Worm (Caenorhabditis elegans): ENCODE measurements around the gene rig-6.

ce11 chrII:4854761-4855160 is 42.9 kb upstream of the rig-6 start:
- TF ChIP-seq nhr-76 (tag; optimal IDR thresholded peaks at IDR 0.05): no peak
- TF ChIP-seq elt-3 (tag; optimal IDR thresholded peaks at IDR 0.05): no peak
- no peak for TF ChIP-seq ceh-39 (tag; optimal IDR thresholded peaks at IDR 0.05)
- no peak for TF ChIP-seq tbx-8 (GFP tag; optimal IDR thresholded peaks at IDR 0.05)
- TF ChIP-seq mep-1 (tag; optimal IDR thresholded peaks at IDR 0.05): no peak
- no peak for TF ChIP-seq nhr-28 (tag; optimal IDR thresholded peaks at IDR 0.05)
- no peak for TF ChIP-seq lin-13 (tag; optimal IDR thresholded peaks at IDR 0.05)
- TF ChIP-seq ceh-83 (GFP tag; optimal IDR thresholded peaks at IDR 0.05): no peak
- TF ChIP-seq snpc-4 (tag; optimal IDR thresholded peaks at IDR 0.05): no peak
- no peak for TF ChIP-seq ham-2 (GFP tag; optimal IDR thresholded peaks at IDR 0.05)
- TF ChIP-seq drap-1 (GFP tag; optimal IDR thresholded peaks at IDR 0.05): no peak
- no peak for TF ChIP-seq nhr-12 (tag; optimal IDR thresholded peaks at IDR 0.05)
